Worm (Caenorhabditis elegans): Measurements from ENCODE around the gene K04C2.3.

ce11 chrIII:6904468-6904867 lies 31.6 kb downstream of the K04C2.3 start:
- TF ChIP-seq flt-1 (GFP tag; IDR thresholded peaks at IDR 0.05), result no peak
- no peak for TF ChIP-seq ref-1 (GFP tag; conservative IDR thresholded peaks at IDR 0.05)
- no peak for TF ChIP-seq T22C8.4 (GFP tag; IDR thresholded peaks at IDR 0.05)
- no peak for TF ChIP-seq ztf-29 (GFP tag; IDR thresholded peaks at IDR 0.05)
- TF ChIP-seq cog-1 (tag; optimal IDR thresholded peaks at IDR 0.05), result no peak
- no peak for TF ChIP-seq ztf-23 (GFP tag; IDR thresholded peaks at IDR 0.05)
- no peak for TF ChIP-seq med-1 (GFP tag; optimal IDR thresholded peaks at IDR 0.05; ENCODE audit: insufficient read depth)
